Fruit fly (Drosophila melanogaster) whole organism, adult: Measurements from ENCODE around the gene CG9555.

Experiments used
- CG1620 ChIP-seq: fragments of 200-800 bp; sonication (Bioruptor generic); optimal IDR thresholded peaks from 2 replicates; lab custom pipeline; 2016; ENCODE audit warnings: missing biosample characterization, missing genetic modification characterization
- bab1 ChIP-seq: fragments of 200-800 bp; sonication (Bioruptor generic); optimal IDR thresholded peaks from 3 replicates; lab custom pipeline; 2019; ENCODE audit warnings: missing biosample characterization, mild to moderate bottlenecking, missing genetic modification characterization, moderate library complexity
- kay ChIP-seq: fragments of 200-800 bp; sonication (Bioruptor generic); peaks from one replicate; lab custom pipeline; 2016; ENCODE audit warnings: missing biosample characterization, missing genetic modification characterization, borderline replicate concordance
- ovo ChIP-seq: fragments of 200-800 bp; sonication (Bioruptor generic); optimal IDR thresholded peaks from 2 replicates; lab custom pipeline; 2016; ENCODE audit warnings: missing biosample characterization, missing genetic modification characterization

DNA sequence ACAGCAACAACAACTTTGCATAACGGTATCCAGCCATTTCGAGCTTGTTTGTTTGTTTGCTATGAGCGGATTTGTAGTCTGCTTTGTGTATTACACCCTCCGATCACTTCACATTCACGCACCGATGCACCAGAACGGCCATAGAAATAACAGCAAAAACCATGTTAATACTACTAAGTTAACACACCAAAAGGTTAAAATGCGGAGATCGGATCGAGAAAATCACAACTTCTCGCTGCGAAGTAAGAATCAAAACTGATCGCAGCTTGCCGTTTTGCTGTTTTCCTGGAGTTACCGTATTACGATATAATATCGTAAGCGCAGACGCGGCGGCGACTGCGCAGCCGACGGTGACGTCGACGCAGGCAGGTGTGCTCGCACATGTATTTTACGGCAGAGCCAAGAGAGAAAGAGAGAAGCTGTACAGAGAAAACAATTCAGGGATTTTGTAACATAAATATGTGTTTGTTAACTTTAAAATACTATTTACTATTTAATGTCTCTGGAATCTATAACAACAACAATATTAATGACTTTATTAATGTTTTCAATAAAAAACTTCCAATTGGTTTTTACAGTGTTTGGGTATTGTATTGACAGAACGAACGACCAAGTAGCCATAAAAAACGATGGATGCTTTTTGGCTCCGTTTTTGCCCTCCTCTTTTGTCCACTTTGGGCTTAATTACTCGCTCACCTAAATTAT lies 6.8 kb upstream of the CG9555 start, which contains the start of gene CG13101:
- TF ChIP-seq kay (GFP tag; lab: Kevin White, UChicago) (no peak), ovo (GFP tag; lab: Kevin White, UChicago) (peak; percentile 73), bab1 (GFP tag; lab: Kevin White, UChicago) (peak; percentile 89), CG1620 (GFP tag; lab: Kevin White, UChicago) (peak; percentile 46)
